Worm (Caenorhabditis elegans): ENCODE measurements around the gene obr-2.

Gene obr-2

ce11 chrV:15001536-15001935 lies 12.5 kb downstream of the obr-2 start:
- TF ChIP-seq ham-2 (GFP tag; optimal IDR thresholded peaks at IDR 0.05) (no peak), drap-1 (GFP tag; optimal IDR thresholded peaks at IDR 0.05) (peak; percentile 6), tbx-8 (GFP tag; optimal IDR thresholded peaks at IDR 0.05) (no peak), sptf-1 (tag; optimal IDR thresholded peaks at IDR 0.05) (no peak), nhr-237 (tag; optimal IDR thresholded peaks at IDR 0.05) (no peak), pha-4 (tag; optimal IDR thresholded peaks at IDR 0.05) (no peak), lsy-2 (tag; optimal IDR thresholded peaks at IDR 0.05) (no peak), blmp-1 (tag; optimal IDR thresholded peaks at IDR 0.05) (no peak)

ce11 chrV:15000055-15000704 lies 13.9 kb downstream of the obr-2 start, which contains the start of gene rps-16:
Gene rps-16, minus strand, starts transcription at chrV:15000541.
- TF ChIP-seq pha-4 (tag; optimal IDR thresholded peaks at IDR 0.05) (no peak), M03D4.4 (tag; optimal IDR thresholded peaks at IDR 0.05) (no peak), elt-1 (tag; optimal IDR thresholded peaks at IDR 0.05; ENCODE audit: borderline replicate concordance, insufficient read depth) (no peak), lin-13 (tag; optimal IDR thresholded peaks at IDR 0.05) (no peak), unc-39 (tag; optimal IDR thresholded peaks at IDR 0.05) (no peak), tbx-8 (GFP tag; optimal IDR thresholded peaks at IDR 0.05) (no peak), cnd-1 (tag; optimal IDR thresholded peaks at IDR 0.05) (no peak), sptf-1 (tag; optimal IDR thresholded peaks at IDR 0.05) (no peak), lin-32 (GFP tag; optimal IDR thresholded peaks at IDR 0.05) (no peak), mep-1 (tag; optimal IDR thresholded peaks at IDR 0.05) (no peak), ztf-11 (tag; optimal IDR thresholded peaks at IDR 0.05) (no peak), ceh-43 (GFP tag; optimal IDR thresholded peaks at IDR 0.05) (no peak), sem-2 (GFP tag; optimal IDR thresholded peaks at IDR 0.05) (no peak)

DNA sequence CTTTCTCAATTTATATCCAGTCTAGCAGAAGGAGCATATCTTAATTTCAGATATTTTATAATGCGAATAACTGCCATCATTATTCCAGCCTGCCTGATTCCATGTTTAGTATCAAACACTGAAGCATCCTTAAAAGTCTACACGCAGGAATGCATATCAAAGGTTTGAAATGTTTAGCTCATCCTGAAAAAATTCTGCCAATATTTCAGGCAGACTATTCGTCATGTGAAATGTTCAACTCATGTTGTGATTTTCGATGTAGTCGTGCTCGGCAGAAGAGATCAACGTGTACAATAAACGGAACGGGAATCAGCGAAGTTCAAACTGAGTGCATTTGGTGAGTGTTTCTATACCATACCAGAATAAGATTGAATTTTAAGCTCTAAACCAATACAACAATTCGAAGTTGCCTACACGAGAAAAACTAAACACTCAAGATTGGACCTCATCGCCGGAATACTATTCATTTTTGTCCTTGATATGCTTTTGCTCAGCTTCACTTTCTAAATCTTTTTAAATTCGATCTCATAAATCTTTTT lies 14.5 kb downstream of the obr-2 start, which contains the start of gene T01C3.11:
Gene T01C3.11 (plus strand): TSS at position 51 of the 539 bp plus-strand sequence.
- TF ChIP-seq elt-1 (tag; optimal IDR thresholded peaks at IDR 0.05; ENCODE audit: borderline replicate concordance, insufficient read depth) = no peak
- TF ChIP-seq pha-4 (tag; optimal IDR thresholded peaks at IDR 0.05) = no peak
- TF ChIP-seq nhr-12 (tag; optimal IDR thresholded peaks at IDR 0.05) = no peak
- no peak for TF ChIP-seq nhr-2 (tag; optimal IDR thresholded peaks at IDR 0.05)
- TF ChIP-seq blmp-1 (tag; optimal IDR thresholded peaks at IDR 0.05) = no peak

ce11 chrV:14996236-14996635 lies 17.8 kb downstream of the obr-2 start, which contains the start of gene irld-14:
Gene irld-14, plus strand, starts transcription at chrV:14996536.
- TF ChIP-seq nhr-2 (tag; optimal IDR thresholded peaks at IDR 0.05) (no peak), nhr-12 (tag; optimal IDR thresholded peaks at IDR 0.05) (no peak), zip-8 (tag; optimal IDR thresholded peaks at IDR 0.05) (no peak), bed-3 (GFP tag; optimal IDR thresholded peaks at IDR 0.05) (no peak), ceh-39 (tag; optimal IDR thresholded peaks at IDR 0.05) (no peak), ham-2 (GFP tag; optimal IDR thresholded peaks at IDR 0.05) (no peak), unc-39 (tag; optimal IDR thresholded peaks at IDR 0.05) (no peak), drap-1 (GFP tag; optimal IDR thresholded peaks at IDR 0.05) (no peak), mab-5 (tag; optimal IDR thresholded peaks at IDR 0.05) (no peak)

- TF ChIP-seq nhr-237 (tag; optimal IDR thresholded peaks at IDR 0.05) = no peak
- no peak for TF ChIP-seq blmp-1 (tag; optimal IDR thresholded peaks at IDR 0.05)
- no peak for TF ChIP-seq lin-13 (tag; optimal IDR thresholded peaks at IDR 0.05)
- no peak for TF ChIP-seq snpc-4 (tag; optimal IDR thresholded peaks at IDR 0.05)
- TF ChIP-seq ceh-43 (GFP tag; optimal IDR thresholded peaks at IDR 0.05) = no peak
- no peak for TF ChIP-seq nhr-12 (tag; optimal IDR thresholded peaks at IDR 0.05)
- TF ChIP-seq sptf-1 (tag; optimal IDR thresholded peaks at IDR 0.05) = no peak
- no peak for TF ChIP-seq mls-2 (tag; optimal IDR thresholded peaks at IDR 0.05)
- TF ChIP-seq hlh-1 (tag; optimal IDR thresholded peaks at IDR 0.05) = no peak
- no peak for TF ChIP-seq nhr-28 (tag; optimal IDR thresholded peaks at IDR 0.05)
- no peak for TF ChIP-seq ceh-39 (tag; optimal IDR thresholded peaks at IDR 0.05)
- no peak for TF ChIP-seq M03D4.4 (tag; optimal IDR thresholded peaks at IDR 0.05)
- no peak for TF ChIP-seq nhr-76 (tag; optimal IDR thresholded peaks at IDR 0.05)
- no peak for TF ChIP-seq drap-1 (GFP tag; optimal IDR thresholded peaks at IDR 0.05)
- TF ChIP-seq tbx-8 (GFP tag; optimal IDR thresholded peaks at IDR 0.05) = no peak
- no peak for TF ChIP-seq unc-39 (tag; optimal IDR thresholded peaks at IDR 0.05)
- TF ChIP-seq unc-62 (GFP tag; optimal IDR thresholded peaks at IDR 0.05) = no peak
Observed at ce11 chrV:14993620-14994019, 20.4 kb downstream of the obr-2 start, which contains the start of gene fil-1. Gene fil-1, plus strand, starts transcription at chrV:14993838.
